Worm (Caenorhabditis elegans): ENCODE measurements around the gene F13H8.12.

F13H8.12 gene

ce11 chrII:6269805-6270414 lies 7.6 kb downstream of the F13H8.12 start, which contains the start of gene F13H8.2 (continued):
- TF ChIP-seq rpc-1 (optimal IDR thresholded peaks at IDR 0.05) (no peak), rpc-1 (tag; optimal IDR thresholded peaks at IDR 0.05) (no peak), lin-40 (tag; optimal IDR thresholded peaks at IDR 0.05) (no peak), B0035.1 (tag; optimal IDR thresholded peaks at IDR 0.05) (no peak), F49E8.2 (tag; optimal IDR thresholded peaks at IDR 0.05; ENCODE audit: insufficient read depth) (peak; percentile 6), atf-7 (tag; optimal IDR thresholded peaks at IDR 0.05) (no peak), madf-6 (GFP tag; IDR thresholded peaks at IDR 0.05) (peak; percentile 82), F57A8.1 (GFP tag; optimal IDR thresholded peaks at IDR 0.05) (no peak), F55B11.4 (tag; optimal IDR thresholded peaks at IDR 0.05; ENCODE audit: borderline replicate concordance, insufficient read depth) (no peak), B0019.2 (GFP tag; conservative IDR thresholded peaks at IDR 0.05) (peak; percentile 84), ceh-79 (tag; optimal IDR thresholded peaks at IDR 0.05) (no peak), rcor-1 (GFP tag; IDR thresholded peaks at IDR 0.05) (peak; percentile 92), B0261.1 (tag; optimal IDR thresholded peaks at IDR 0.05) (no peak), cebp-2 (GFP tag; IDR thresholded peaks at IDR 0.05) (0 out of 2 replicates have a peak, but pooled peaks have one; percentile 32), F33H1.4 (GFP tag; IDR thresholded peaks at IDR 0.05) (peak; percentile 73), ceh-27 (GFP tag; optimal IDR thresholded peaks at IDR 0.05) (peak; percentile 69), hrde-1 (tag; optimal IDR thresholded peaks at IDR 0.05; ENCODE audit: borderline replicate concordance) (no peak), ztf-3 (GFP tag; optimal IDR thresholded peaks at IDR 0.05) (no peak), lir-1 (GFP tag; conservative IDR thresholded peaks at IDR 0.05) (peak; percentile 69), Y95B8A.8 (GFP tag; IDR thresholded peaks at IDR 0.05) (peak; percentile 52; the same call in 1 of the 2 replicates), mcd-1 (GFP tag; IDR thresholded peaks at IDR 0.05) (peak; percentile 90), nfya-1 (tag; optimal IDR thresholded peaks at IDR 0.05; ENCODE audit: borderline replicate concordance, insufficient read depth) (no peak), nfya-2 (GFP tag; IDR thresholded peaks at IDR 0.05) (no peak), let-607 (tag; optimal IDR thresholded peaks at IDR 0.05) (no peak), tlf-1 (GFP tag; optimal IDR thresholded peaks at IDR 0.05) (peak; percentile 52), lag-1 (GFP tag; IDR thresholded peaks at IDR 0.05) (no peak), dpff-1 (tag; optimal IDR thresholded peaks at IDR 0.05) (no peak), snpc-1.1 (tag; optimal IDR thresholded peaks at IDR 0.05; ENCODE audit: insufficient read depth) (no peak), zfh-2 (GFP tag; conservative IDR thresholded peaks at IDR 0.05) (0 out of 2 replicates have a peak, but pooled peaks have one; percentile 18), dox-1 (GFP tag; IDR thresholded peaks at IDR 0.05) (peak; percentile 96), ama-1 (optimal IDR thresholded peaks at IDR 0.05) (no peak), ama-1 (GFP tag; optimal IDR thresholded peaks at IDR 0.05) (no peak), lsy-27 (tag; optimal IDR thresholded peaks at IDR 0.05; ENCODE audit: borderline replicate concordance, insufficient read depth) (no peak), lsl-1 (GFP tag; optimal IDR thresholded peaks at IDR 0.05) (peak; percentile 63), hlh-12 (tag; optimal IDR thresholded peaks at IDR 0.05) (no peak), Y79H2A.3 (GFP tag; conservative IDR thresholded peaks at IDR 0.05) (no peak), nhr-120 (GFP tag; IDR thresholded peaks at IDR 0.05) (no peak), ztf-6 (GFP tag; IDR thresholded peaks at IDR 0.05) (peak; percentile 50; the same call in 1 of the 2 replicates), bed-1 (GFP tag; IDR thresholded peaks at IDR 0.05) (no peak), nfyb-1 (GFP tag; IDR thresholded peaks at IDR 0.05) (peak; percentile 93), D2030.7 (GFP tag; IDR thresholded peaks at IDR 0.05) (peak; percentile 94), aptf-2 (GFP tag; conservative IDR thresholded peaks at IDR 0.05) (peak; percentile 89; the same call in 1 of the 2 replicates), snpc-4 (GFP tag; optimal IDR thresholded peaks at IDR 0.05) (no peak), snpc-4 (tag; optimal IDR thresholded peaks at IDR 0.05) (peak in 1 of 4 experiments; percentile 18), lin-35 (GFP tag; optimal IDR thresholded peaks at IDR 0.05) (peak in 2 of 3 experiments; percentile 24 to 94), dpl-1 (GFP tag; optimal IDR thresholded peaks at IDR 0.05) (peak; percentile 68), lin-26 (GFP tag; IDR thresholded peaks at IDR 0.05) (no peak)
